Worm (Caenorhabditis elegans) whole organism, L2 larva: Measurements from ENCODE around the gene spe-6.

Source experiments
- ZK546.5 ChIP-seq: sonication (generic microtip); optimal IDR thresholded peaks from 2 replicates; lab custom pipeline; 2017; ENCODE audit warnings: missing biosample characterization, missing genetic modification characterization
- egl-27 ChIP-seq: sonication (generic microtip); optimal IDR thresholded peaks from 3 replicates; lab custom pipeline; 2017; ENCODE audit warnings: missing biosample characterization, missing genetic modification reagents, missing genetic modification characterization
- nhr-237 ChIP-seq: fragments of 150-350 bp; optimal IDR thresholded peaks from 2 replicates; lab custom pipeline; 2014; ENCODE audit warnings: missing biosample characterization, missing genetic modification characterization

DNA sequence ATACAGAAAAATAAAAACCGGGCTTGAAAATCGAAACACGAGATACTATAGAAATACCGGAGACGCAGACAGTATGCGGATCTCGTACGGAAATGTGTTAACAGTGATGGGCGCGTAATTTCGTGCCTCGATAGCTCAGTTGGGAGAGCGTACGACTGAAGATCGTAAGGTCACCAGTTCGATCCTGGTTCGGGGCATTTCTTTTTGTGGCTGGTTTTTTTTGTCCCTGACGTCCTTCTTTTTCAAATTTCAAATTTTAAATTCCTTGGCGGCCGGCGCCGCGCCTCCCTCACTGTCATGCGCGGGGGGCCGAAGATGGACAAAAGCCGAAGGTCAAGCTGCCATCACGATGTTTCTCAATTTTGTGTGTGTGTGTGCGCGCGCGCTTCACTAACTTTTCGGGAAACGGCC is 49.4 kb downstream of the spe-6 start:
- TF ChIP-seq nhr-237 (tag; lab: Kevin White, UChicago): no peak
- no peak for TF ChIP-seq ZK546.5
- TF ChIP-seq egl-27 (tag; lab: Kevin White, UChicago): no peak
